Fruit fly (Drosophila melanogaster): Measurements from ENCODE around the gene rst.
A peak's percentile ranks its signal among the peaks of the same experiment; 100 is the strongest.

The rst gene

DNA sequence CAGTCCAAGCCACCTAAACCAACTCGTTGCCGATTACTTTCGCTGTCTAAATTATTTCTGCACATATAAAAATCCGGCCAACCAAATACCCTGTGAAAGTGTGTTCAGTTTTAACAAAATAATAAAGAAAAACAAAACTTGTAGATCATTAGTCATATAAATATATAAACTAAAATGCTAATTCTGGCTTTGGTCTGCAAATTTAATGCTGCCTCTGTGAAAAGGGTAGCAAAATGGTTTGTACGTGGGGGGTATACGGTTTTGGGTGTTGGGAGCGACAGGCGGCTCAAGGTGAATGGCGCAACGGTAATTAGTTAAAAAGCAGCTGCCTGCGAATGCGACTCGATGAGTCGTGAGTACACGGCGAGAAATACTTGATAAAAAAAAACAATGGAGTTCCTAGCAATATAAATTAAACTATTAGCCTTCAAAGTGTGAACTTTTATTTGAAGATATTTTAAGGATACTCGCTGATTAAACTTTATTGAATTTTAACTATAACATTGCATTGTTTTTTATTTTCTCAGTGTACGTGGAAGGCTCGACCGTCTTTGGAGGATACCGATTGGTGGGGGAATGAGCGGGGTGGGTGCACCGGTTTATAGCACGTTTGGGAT, 4.3 kb upstream of the rst start (continued):
- TF ChIP-seq CG17359 (tag; optimal IDR thresholded peaks at IDR 0.05) (peak; percentile 0), lola (GFP tag; optimal IDR thresholded peaks at IDR 0.05) (peak in 1 of 3 experiments; percentile 51), Hmr (GFP tag; optimal IDR thresholded peaks at IDR 0.05) (no peak), CG7786 (GFP tag; optimal IDR thresholded peaks at IDR 0.05) (no peak), CG8359 (GFP tag; optimal IDR thresholded peaks at IDR 0.05; ENCODE audit: borderline replicate concordance) (peak; percentile 10), lmd (GFP tag; IDR thresholded peaks at IDR 0.05) (peak; percentile 45; the same call in 1 of the 2 replicates), ssp (GFP tag; IDR thresholded peaks at IDR 0.05) (0 out of 2 replicates have a peak, but pooled peaks have one; percentile 16), Rfx (GFP tag; IDR thresholded peaks at IDR 0.05) (no peak; the same call in 1 of the 2 replicates), BtbVII (GFP tag; optimal IDR thresholded peaks at IDR 0.05) (no peak), unpg (GFP tag; optimal IDR thresholded peaks at IDR 0.05) (peak; percentile 53), CG4328 (GFP tag; optimal IDR thresholded peaks at IDR 0.05) (no peak), CG13894 (tag; optimal IDR thresholded peaks at IDR 0.05) (no peak), pzg (GFP tag; optimal IDR thresholded peaks at IDR 0.05) (no peak), phol (tag; optimal IDR thresholded peaks at IDR 0.05) (peak; percentile 60), CG10979 (tag; optimal IDR thresholded peaks at IDR 0.05) (peak; percentile 67), CG14710 (tag; optimal IDR thresholded peaks at IDR 0.05) (peak; percentile 45), CG9727 (GFP tag; optimal IDR thresholded peaks at IDR 0.05) (peak; percentile 58), ci (GFP tag; IDR thresholded peaks at IDR 0.05) (0 out of 3 replicates have a peak, but pooled peaks have one; percentile 38), run (tag; optimal IDR thresholded peaks at IDR 0.05) (no peak), CG5245 (GFP tag; optimal IDR thresholded peaks at IDR 0.05) (peak; percentile 19), Sox100B (GFP tag; optimal IDR thresholded peaks at IDR 0.05) (peak; percentile 27), stc (GFP tag; IDR thresholded peaks at IDR 0.05) (no peak), E2f1 (GFP tag; IDR thresholded peaks at IDR 0.05) (0 out of 2 replicates have a peak, but pooled peaks have one; percentile 29), H2.0 (GFP tag; IDR thresholded peaks at IDR 0.05) (no peak), CG2129 (GFP tag; IDR thresholded peaks at IDR 0.05; ENCODE audit: partially characterized antibody) (no peak), onecut (GFP tag; IDR thresholded peaks at IDR 0.05) (0 out of 2 replicates have a peak, but pooled peaks have one; percentile 9), ham (GFP tag; IDR thresholded peaks at IDR 0.05) (no peak), HLH54F (GFP tag; optimal IDR thresholded peaks at IDR 0.05) (no peak), CG12071 (GFP tag; optimal IDR thresholded peaks at IDR 0.05) (no peak), Rx (GFP tag; IDR thresholded peaks at IDR 0.05) (0 out of 2 replicates have a peak, but pooled peaks have one; percentile 8), CG7745 (tag; optimal IDR thresholded peaks at IDR 0.05) (no peak), chinmo (GFP tag; IDR thresholded peaks at IDR 0.05; ENCODE audit: partially characterized antibody) (no peak), CG31441 (GFP tag; IDR thresholded peaks at IDR 0.05) (peak; percentile 52; the same call in 1 of the 2 replicates), sd (tag; optimal IDR thresholded peaks at IDR 0.05) (no peak), NC2α (GFP tag; optimal IDR thresholded peaks at IDR 0.05) (no peak), Sry-δ (GFP tag; optimal IDR thresholded peaks at IDR 0.05) (no peak), CG34376 (GFP tag; optimal IDR thresholded peaks at IDR 0.05) (no peak), inv (GFP tag; IDR thresholded peaks at IDR 0.05; ENCODE audit: partially characterized antibody) (no peak), CG3995 (GFP tag; optimal IDR thresholded peaks at IDR 0.05) (no peak), zf30C (GFP tag; optimal IDR thresholded peaks at IDR 0.05) (no peak), Tbp (GFP tag; optimal IDR thresholded peaks at IDR 0.05) (no peak), Kr (GFP tag; optimal IDR thresholded peaks at IDR 0.05) (no peak), chm (GFP tag; IDR thresholded peaks at IDR 0.05) (no peak), crp (GFP tag; optimal IDR thresholded peaks at IDR 0.05) (no peak), Optix (GFP tag; IDR thresholded peaks at IDR 0.05) (no peak), ap (GFP tag; IDR thresholded peaks at IDR 0.05) (no peak), kah (GFP tag; optimal IDR thresholded peaks at IDR 0.05) (no peak), CG4424 (GFP tag; optimal IDR thresholded peaks at IDR 0.05) (peak; percentile 51)

All from whole organism, embryonic.